Worm (Caenorhabditis elegans): ENCODE data around the gene pcdr-1.

- TF ChIP-seq dao-5 (tag; optimal IDR thresholded peaks at IDR 0.05), result no peak
- TF ChIP-seq him-1 (tag; optimal IDR thresholded peaks at IDR 0.05), result no peak
Measured at ce11 chrX:15706108-15706676, 39.6 kb downstream of the pcdr-1 start.
